Fruit fly (Drosophila melanogaster) whole organism, embryonic: Measurements from ENCODE around the gene mRpL51.

Experiments used
- CG10267 ChIP-seq: fragments of 200-800 bp; sonication (Bioruptor generic); optimal IDR thresholded peaks from 2 replicates; lab custom pipeline; 2018; ENCODE audit warnings: missing biosample characterization, mild to moderate bottlenecking, missing genetic modification characterization, moderate library complexity
- CG10979 ChIP-seq: fragments of 200-800 bp; sonication (Bioruptor generic); optimal IDR thresholded peaks from 2 replicates; lab custom pipeline; 2018; ENCODE audit warnings: missing biosample characterization, mild to moderate bottlenecking, missing genetic modification characterization, moderate library complexity
- CG11247 ChIP-seq: fragments of 200-800 bp; sonication (Bioruptor generic); IDR thresholded peaks from 2 replicates; pipeline ENCODE4 v1.3.6; 2022; ENCODE audit warnings: missing biosample characterization, missing genetic modification characterization
- CG11723 ChIP-seq: fragments of 200-800 bp; sonication (Bioruptor generic); optimal IDR thresholded peaks from 2 replicates; lab custom pipeline; 2017; ENCODE audit warnings: missing biosample characterization, mild to moderate bottlenecking, missing genetic modification characterization
- CG13424 ChIP-seq: fragments of 200-800 bp; sonication (Bioruptor generic); optimal IDR thresholded peaks from 2 replicates; lab custom pipeline; 2019; ENCODE audit warnings: missing biosample characterization, mild to moderate bottlenecking, missing genetic modification characterization, moderate library complexity
- CG15073 ChIP-seq: fragments of 200-800 bp; sonication (Bioruptor generic); optimal IDR thresholded peaks from 2 replicates; lab custom pipeline; 2016; ENCODE audit warnings: missing biosample characterization, missing genetic modification characterization
- CG15514 ChIP-seq: fragments of 200-800 bp; sonication (Bioruptor generic); optimal IDR thresholded peaks from 3 replicates; lab custom pipeline; 2017; ENCODE audit warnings: missing biosample characterization, missing genetic modification characterization, mild to moderate bottlenecking, moderate library complexity, missing genetic modification reagents
- CG17186 ChIP-seq: fragments of 200-800 bp; sonication (Bioruptor generic); optimal IDR thresholded peaks from 3 replicates; lab custom pipeline; 2017; ENCODE audit warnings: missing biosample characterization, missing genetic modification reagents, missing genetic modification characterization
- CG17612 ChIP-seq: fragments of 200-800 bp; sonication (Bioruptor generic); IDR thresholded peaks from 2 replicates; pipeline ENCODE4 v1.3.6; 2022; ENCODE audit warnings: missing biosample characterization, missing genetic modification characterization
- CG17912 ChIP-seq: fragments of 200-800 bp; sonication (Bioruptor generic); optimal IDR thresholded peaks from 2 replicates; lab custom pipeline; 2018; ENCODE audit warnings: missing biosample characterization, mild to moderate bottlenecking, missing genetic modification characterization
- CG18011 ChIP-seq: fragments of 200-800 bp; sonication (Bioruptor generic); optimal IDR thresholded peaks from 2 replicates; lab custom pipeline; 2017; ENCODE audit warnings: missing biosample characterization, missing genetic modification characterization, mild to moderate bottlenecking, moderate library complexity, missing genotype
- CG18262 ChIP-seq: fragments of 200-800 bp; optimal IDR thresholded peaks from 3 replicates; lab custom pipeline; 2019; ENCODE audit warnings: missing biosample characterization, mild to moderate bottlenecking, missing genetic modification characterization, moderate library complexity
- CG18764 ChIP-seq: fragments of 200-800 bp; sonication (Bioruptor generic); optimal IDR thresholded peaks from 3 replicates; lab custom pipeline; 2016; ENCODE audit warnings: missing biosample characterization, missing genetic modification characterization
- CG33213 ChIP-seq: fragments of 200-800 bp; sonication (Bioruptor generic); optimal IDR thresholded peaks from 3 replicates; lab custom pipeline; 2016; ENCODE audit warnings: missing biosample characterization, missing genetic modification characterization
- CG34224 ChIP-seq: fragments of 200-800 bp; sonication (Bioruptor generic); IDR thresholded peaks from 3 replicates; pipeline ENCODE4 v1.3.6; 2022; ENCODE audit warnings: missing biosample characterization, missing genetic modification characterization; ENCODE audit not compliant: partially characterized antibody
- CG4404 ChIP-seq: fragments of 200-800 bp; sonication (Bioruptor generic); IDR thresholded peaks from 2 replicates; pipeline ENCODE4 v1.3.6; 2022; ENCODE audit warnings: missing biosample characterization, missing genetic modification characterization
- CG6765 ChIP-seq: fragments of 200-800 bp; sonication (Bioruptor generic); optimal IDR thresholded peaks from 3 replicates; lab custom pipeline; 2017; ENCODE audit warnings: missing biosample characterization, mild to moderate bottlenecking, missing genetic modification characterization
- CG8388 ChIP-seq: fragments of 200-800 bp; sonication (Bioruptor generic); optimal IDR thresholded peaks from 2 replicates; lab custom pipeline; 2019; ENCODE audit warnings: missing biosample characterization, mild to moderate bottlenecking, missing genetic modification characterization, moderate library complexity
- CG8924 ChIP-seq: fragments of 200-800 bp; optimal IDR thresholded peaks from 3 replicates; lab custom pipeline; 2019; ENCODE audit warnings: missing biosample characterization, mild to moderate bottlenecking, missing genetic modification characterization, moderate library complexity
- CG9727 ChIP-seq: fragments of 200-800 bp; sonication (Bioruptor generic); optimal IDR thresholded peaks from 3 replicates; lab custom pipeline; 2017; ENCODE audit warnings: missing biosample characterization, mild to moderate bottlenecking, missing genetic modification characterization
- Dp ChIP-seq: fragments of 200-800 bp; sonication (Bioruptor generic); optimal IDR thresholded peaks from 2 replicates; lab custom pipeline; 2018; ENCODE audit warnings: missing biosample characterization, mild to moderate bottlenecking, missing genetic modification characterization, moderate library complexity
- Drgx ChIP-seq: fragments of 200-800 bp; sonication (Bioruptor generic); IDR thresholded peaks from 2 replicates; pipeline ENCODE4 v1.3.6; 2022; ENCODE audit warnings: missing biosample characterization, missing genetic modification characterization
- E2f2 ChIP-seq: fragments of 200-800 bp; sonication (Bioruptor generic); IDR thresholded peaks from 2 replicates; pipeline ENCODE4 v1.3.6; 2022; ENCODE audit warnings: missing biosample characterization, missing genetic modification characterization
- HLH54F ChIP-seq: fragments of 200-800 bp; sonication (Bioruptor generic); optimal IDR thresholded peaks from 3 replicates; lab custom pipeline; 2016; ENCODE audit warnings: missing biosample characterization, missing genetic modification characterization
- Mes4 ChIP-seq: fragments of 200-800 bp; sonication (Bioruptor generic); optimal IDR thresholded peaks from 2 replicates; lab custom pipeline; 2016; ENCODE audit warnings: missing biosample characterization, missing genetic modification characterization
- NfI ChIP-seq: fragments of 200-800 bp; sonication (Bioruptor generic); optimal IDR thresholded peaks from 3 replicates; lab custom pipeline; 2018; ENCODE audit warnings: missing biosample characterization, mild to moderate bottlenecking, missing genetic modification characterization, moderate library complexity
- Opbp ChIP-seq: fragments of 200-800 bp; sonication (Bioruptor generic); IDR thresholded peaks from 3 replicates; pipeline ENCODE4 v1.3.6; 2022; ENCODE audit warnings: missing biosample characterization, missing genetic modification characterization; ENCODE audit not compliant: partially characterized antibody
- Pdp1 ChIP-seq, 2 experiments: fragments of 200-800 bp; sonication (Bioruptor generic); optimal IDR thresholded peaks; 3 replicates each; lab custom pipeline; 2016; ENCODE audit warnings: missing biosample characterization in 2 of 2, missing genetic modification characterization in 2 of 2, mild to moderate bottlenecking in 1 of 2, moderate library complexity in 1 of 2
- chif ChIP-seq, 2 experiments: fragments of 200-800 bp; sonication (Bioruptor generic); optimal IDR thresholded peaks; 3 replicates each; lab custom pipeline; 2016; ENCODE audit warnings: missing biosample characterization in 2 of 2, missing genetic modification characterization in 2 of 2
- ci ChIP-seq: fragments of 200-800 bp; sonication (Bioruptor generic); IDR thresholded peaks from 3 replicates; pipeline ENCODE4 v1.3.6; 2022; ENCODE audit warnings: missing biosample characterization, missing genetic modification characterization
- corto ChIP-seq: fragments of 200-800 bp; sonication (Bioruptor generic); optimal IDR thresholded peaks from 2 replicates; lab custom pipeline; 2016; ENCODE audit warnings: missing biosample characterization, mild to moderate bottlenecking, missing genetic modification characterization, moderate library complexity
- dm ChIP-seq: fragments of 200-800 bp; sonication (Bioruptor generic); optimal IDR thresholded peaks from 3 replicates; lab custom pipeline; 2016; ENCODE audit warnings: missing biosample characterization, missing genetic modification characterization
- dpn ChIP-seq, 2 experiments: fragments of 200-800 bp; sonication (Bioruptor generic); optimal IDR thresholded peaks; 3 replicates each; lab custom pipeline; 2016; ENCODE audit warnings: missing biosample characterization in 2 of 2, missing genetic modification characterization in 2 of 2
- exex ChIP-seq: fragments of 200-800 bp; sonication (Bioruptor generic); optimal IDR thresholded peaks from 4 replicates; lab custom pipeline; 2018; ENCODE audit warnings: missing biosample characterization, mild to moderate bottlenecking, missing genetic modification characterization, moderate library complexity
- fd64A ChIP-seq: fragments of 200-800 bp; sonication (Bioruptor generic); optimal IDR thresholded peaks from 3 replicates; lab custom pipeline; 2018; ENCODE audit warnings: missing biosample characterization, mild to moderate bottlenecking, missing genetic modification characterization
- hkb ChIP-seq, 2 experiments: fragments of 200-800 bp in 1 of 2; fragments of >200 bp in 1 of 2; sonication (Bioruptor generic) in 1 of 2; IDR thresholded peaks in 1 of 2; optimal IDR thresholded peaks in 1 of 2; 2 replicates each; pipeline versions ENCODE4 v1.3.6 to Lab custom; 2017 to 2022; ENCODE audit warnings: missing biosample characterization in 1 of 2, missing genetic modification characterization in 1 of 2
- maf-S ChIP-seq: fragments of 200-800 bp; sonication (Bioruptor generic); optimal IDR thresholded peaks from 2 replicates; lab custom pipeline; 2016; ENCODE audit warnings: missing biosample characterization, missing genetic modification characterization
- onecut ChIP-seq: fragments of 200-800 bp; sonication (Bioruptor generic); IDR thresholded peaks from 2 replicates; pipeline ENCODE4 v1.3.6; 2022; ENCODE audit warnings: missing biosample characterization, missing genetic modification characterization
- otp ChIP-seq: fragments of 200-800 bp; sonication (Bioruptor generic); IDR thresholded peaks from 3 replicates; pipeline ENCODE4, ENCODE4 v1.3.6; 2022; ENCODE audit warnings: missing biosample characterization, missing genetic modification characterization
- pho ChIP-seq: fragments of 200-800 bp; sonication (Bioruptor generic); optimal IDR thresholded peaks from 2 replicates; lab custom pipeline; 2016; ENCODE audit warnings: missing biosample characterization, missing genetic modification characterization
- pnt ChIP-seq: fragments of 200-800 bp; sonication (Bioruptor generic); optimal IDR thresholded peaks from 3 replicates; lab custom pipeline; 2016; ENCODE audit warnings: missing biosample characterization, missing genetic modification characterization
- rib ChIP-seq: fragments of 200-800 bp; sonication (Bioruptor generic); IDR thresholded peaks from 2 replicates; pipeline ENCODE4 v1.3.6; 2022; ENCODE audit warnings: missing biosample characterization, missing genetic modification characterization
- so ChIP-seq: fragments of 200-800 bp; sonication (Bioruptor generic); IDR thresholded peaks from 3 replicates; pipeline ENCODE4 v1.3.6; 2022; ENCODE audit warnings: missing biosample characterization, missing genetic modification characterization
- sob ChIP-seq: fragments of 200-800 bp; sonication (Bioruptor generic); IDR thresholded peaks from 2 replicates; pipeline ENCODE4 v1.3.6; 2022; ENCODE audit warnings: missing biosample characterization, missing genetic modification characterization
- sug ChIP-seq: fragments of 200-800 bp; optimal IDR thresholded peaks from 2 replicates; lab custom pipeline; 2019; ENCODE audit warnings: missing biosample characterization, mild to moderate bottlenecking, missing genetic modification characterization, moderate library complexity
- tll ChIP-seq, 2 experiments: fragments of 200-800 bp in 1 of 2; fragments of >200 bp in 1 of 2; sonication (Bioruptor generic) in 1 of 2; optimal IDR thresholded peaks; 2 replicates each; lab custom pipeline; 2017 to 2019; ENCODE audit warnings: missing biosample characterization in 2 of 2, missing genetic modification characterization in 2 of 2, mild to moderate bottlenecking in 1 of 2, moderate library complexity in 1 of 2
- tx ChIP-seq: fragments of 200-800 bp; sonication (Bioruptor generic); optimal IDR thresholded peaks from 2 replicates; lab custom pipeline; 2016; ENCODE audit warnings: missing biosample characterization, missing genetic modification characterization
- zen ChIP-seq: fragments of 200-800 bp; sonication (Bioruptor generic); optimal IDR thresholded peaks from 3 replicates; lab custom pipeline; 2018; ENCODE audit warnings: missing biosample characterization, mild to moderate bottlenecking, missing genetic modification characterization, moderate library complexity
- zen2 ChIP-seq: fragments of 200-800 bp; sonication (Bioruptor generic); IDR thresholded peaks from 3 replicates; pipeline ENCODE4 v1.3.6; 2022; ENCODE audit warnings: missing biosample characterization, missing genetic modification characterization; ENCODE audit not compliant: partially characterized antibody

mRpL51 gene

dm6 chr2L:8517256-8517694, at the start of gene mRpL51, which contains the start of gene Uba4 (continued):
- TF ChIP-seq CG8388 (GFP tag; lab: Kevin White, UChicago) (peak; percentile 26), HLH54F (GFP tag; lab: Kevin White, UChicago) (peak; percentile 51), sob (GFP tag; lab: Robert Waterston, UW) (no peak), CG10267 (peak; percentile 97), CG18262 (tag; lab: Kevin White, UChicago) (peak; percentile 25), sug (peak; percentile 31), pho (GFP tag; lab: Kevin White, UChicago) (peak; percentile 56), onecut (GFP tag; lab: Robert Waterston, UW) (no peak), Mes4 (GFP tag; lab: Kevin White, UChicago) (peak; percentile 35), exex (tag; lab: Kevin White, UChicago) (peak; percentile 57), otp (GFP tag; lab: Robert Waterston, UW) (no peak), CG18011 (peak; percentile 42), CG15514 (GFP tag; lab: Kevin White, UChicago) (peak; percentile 92), CG17186 (GFP tag; lab: Kevin White, UChicago) (peak; percentile 39), Drgx (GFP tag; lab: Robert Waterston, UW) (no peak), CG33213 (GFP tag; lab: Kevin White, UChicago) (peak; percentile 28), CG10979 (tag; lab: Kevin White, UChicago) (peak; percentile 18), so (GFP tag; lab: Robert Waterston, UW) (no peak), CG11247 (GFP tag; lab: Robert Waterston, UW) (no peak), CG6765 (GFP tag; lab: Kevin White, UChicago) (no peak), zen (peak; percentile 58), CG9727 (GFP tag; lab: Kevin White, UChicago) (peak; percentile 20), CG17612 (GFP tag; lab: Robert Waterston, UW) (no peak), CG15073 (no peak), Dp (peak; percentile 58), dpn (GFP tag; optimal IDR thresholded peaks at IDR 0.05; lab: Kevin White, UChicago) (peak; percentile 31 to 51), tx (GFP tag; lab: Kevin White, UChicago) (peak; percentile 33), hkb (optimal IDR thresholded peaks at IDR 0.05; lab: Kevin White, UChicago) (no peak), hkb (GFP tag; IDR thresholded peaks at IDR 0.05; lab: Robert Waterston, UW) (no peak), zen2 (GFP tag; lab: Robert Waterston, UW) (peak; percentile 72; the same call in 2 of the 3 replicates), NfI (GFP tag; lab: Kevin White, UChicago) (peak; percentile 41), rib (GFP tag; lab: Robert Waterston, UW) (no peak), maf-S (no peak), E2f2 (GFP tag; lab: Robert Waterston, UW) (peak; percentile 69), pnt (GFP tag; lab: Kevin White, UChicago) (peak; percentile 9), dm (GFP tag; lab: Kevin White, UChicago) (peak; percentile 63), CG34224 (peak; percentile 49; the same call in 2 of the 3 replicates), CG4404 (GFP tag; lab: Robert Waterston, UW) (no peak), CG17912 (GFP tag; lab: Kevin White, UChicago) (no peak), Opbp (GFP tag; lab: Robert Waterston, UW) (peak; percentile 37; the same call in 1 of the 3 replicates), corto (GFP tag; lab: Kevin White, UChicago) (no peak), CG8924 (tag; lab: Kevin White, UChicago) (peak; percentile 9), ci (GFP tag; lab: Robert Waterston, UW) (no peak), Pdp1 (GFP tag; optimal IDR thresholded peaks at IDR 0.05; lab: Kevin White, UChicago) (peak; percentile 37 to 89), CG18764 (GFP tag; lab: Kevin White, UChicago) (peak; percentile 32), CG13424 (tag; lab: Kevin White, UChicago) (peak; percentile 35), chif (GFP tag; optimal IDR thresholded peaks at IDR 0.05; lab: Kevin White, UChicago) (peak in 1 of 2 experiments; percentile 18), tll (GFP tag; optimal IDR thresholded peaks at IDR 0.05; lab: Kevin White, UChicago) (peak in 1 of 2 experiments; percentile 31), fd64A (GFP tag; lab: Kevin White, UChicago) (no peak), CG11723 (GFP tag; lab: Kevin White, UChicago) (no peak)
